Fruit fly (Drosophila melanogaster): Measurements from ENCODE around the gene CG4045.

Gene CG4045

dm6 chrX:2083109-2083508 is 7.4 kb upstream of the CG4045 start:
- peak; percentile 95 for TF ChIP-seq fd96Ca (GFP tag; IDR thresholded peaks at IDR 0.05)
- peak; percentile 89 for TF ChIP-seq CG17806 (tag; optimal IDR thresholded peaks at IDR 0.05)
- TF ChIP-seq Ets98B (GFP tag; IDR thresholded peaks at IDR 0.05) = peak; percentile 93
- TF ChIP-seq CG14655 (GFP tag; optimal IDR thresholded peaks at IDR 0.05) = no peak
- peak; percentile 85 for TF ChIP-seq Pif1A (GFP tag; optimal IDR thresholded peaks at IDR 0.05)
- TF ChIP-seq CG8301 (tag; optimal IDR thresholded peaks at IDR 0.05) = peak; percentile 87
- TF ChIP-seq CG34367 (tag; optimal IDR thresholded peaks at IDR 0.05) = peak; percentile 91
- TF ChIP-seq Snoo (tag; optimal IDR thresholded peaks at IDR 0.05) = peak; percentile 78
- peak; percentile 86 for TF ChIP-seq CG10348 (GFP tag; IDR thresholded peaks at IDR 0.05)
- peak; percentile 82 for TF ChIP-seq rn (GFP tag; IDR thresholded peaks at IDR 0.05)
- peak; percentile 84 for TF ChIP-seq CG12605 (GFP tag; IDR thresholded peaks at IDR 0.05)
- TF ChIP-seq CG15710 (tag; optimal IDR thresholded peaks at IDR 0.05) = peak; percentile 88
- peak; percentile 89 for TF ChIP-seq CG8159 (tag; optimal IDR thresholded peaks at IDR 0.05)
- TF ChIP-seq gl (tag; optimal IDR thresholded peaks at IDR 0.05) = peak; percentile 76
- peak; percentile 95 for TF ChIP-seq CG4496 (GFP tag; IDR thresholded peaks at IDR 0.05)
- TF ChIP-seq CG9948 (tag; optimal IDR thresholded peaks at IDR 0.05) = peak; percentile 86
- peak; percentile 82 for TF ChIP-seq Pif1B (GFP tag; optimal IDR thresholded peaks at IDR 0.05)
- TF ChIP-seq EcR (GFP tag; optimal IDR thresholded peaks at IDR 0.05) = no peak
- TF ChIP-seq CG13204 (GFP tag; optimal IDR thresholded peaks at IDR 0.05) = peak; percentile 7
- TF ChIP-seq CG32121 (GFP tag; IDR thresholded peaks at IDR 0.05) = peak; percentile 92
- no peak for TF ChIP-seq D1 (tag; optimal IDR thresholded peaks at IDR 0.05)

dm6 chrX:2081848-2082365 is 6.2 kb upstream of the CG4045 start:
- no peak for TF ChIP-seq rn (GFP tag; IDR thresholded peaks at IDR 0.05)
- TF ChIP-seq CG32121 (GFP tag; IDR thresholded peaks at IDR 0.05) = no peak
- TF ChIP-seq CG15710 (tag; optimal IDR thresholded peaks at IDR 0.05) = no peak
- TF ChIP-seq CG17806 (tag; optimal IDR thresholded peaks at IDR 0.05) = no peak
- no peak for TF ChIP-seq Ets98B (GFP tag; IDR thresholded peaks at IDR 0.05)
- no peak for TF ChIP-seq CG13204 (GFP tag; optimal IDR thresholded peaks at IDR 0.05)
- TF ChIP-seq CG14655 (GFP tag; optimal IDR thresholded peaks at IDR 0.05) = no peak
- TF ChIP-seq Pif1B (GFP tag; optimal IDR thresholded peaks at IDR 0.05) = no peak
- TF ChIP-seq Pif1A (GFP tag; optimal IDR thresholded peaks at IDR 0.05) = no peak
- TF ChIP-seq Snoo (tag; optimal IDR thresholded peaks at IDR 0.05) = no peak
- no peak for TF ChIP-seq CG4496 (GFP tag; IDR thresholded peaks at IDR 0.05)
- no peak for TF ChIP-seq D1 (tag; optimal IDR thresholded peaks at IDR 0.05)

dm6 chrX:2080367-2080927 is 4.7 kb upstream of the CG4045 start, which contains the start of the genes CG16903 and Unc-76:
TSS of gene CG16903 (minus strand) at chrX:2080405.
TSS of gene Unc-76 (plus strand) at chrX:2080610.
- TF ChIP-seq Pif1B (GFP tag; optimal IDR thresholded peaks at IDR 0.05) = no peak
- no peak for TF ChIP-seq D1 (tag; optimal IDR thresholded peaks at IDR 0.05)
- no peak for TF ChIP-seq rn (GFP tag; IDR thresholded peaks at IDR 0.05)
- TF ChIP-seq CG32121 (GFP tag; IDR thresholded peaks at IDR 0.05) = no peak
- no peak for TF ChIP-seq CG8301 (tag; optimal IDR thresholded peaks at IDR 0.05)
- peak; percentile 41 for TF ChIP-seq Snoo (tag; optimal IDR thresholded peaks at IDR 0.05)
- TF ChIP-seq CG15710 (tag; optimal IDR thresholded peaks at IDR 0.05) = peak; percentile 9
- peak; percentile 21 for TF ChIP-seq CG13204 (GFP tag; optimal IDR thresholded peaks at IDR 0.05)
- peak; percentile 31 for TF ChIP-seq EcR (GFP tag; optimal IDR thresholded peaks at IDR 0.05)
- TF ChIP-seq CG34367 (tag; optimal IDR thresholded peaks at IDR 0.05) = no peak
- TF ChIP-seq CG4496 (GFP tag; IDR thresholded peaks at IDR 0.05) = no peak

dm6 chrX:2076412-2077357 is 985 bp upstream of the CG4045 start, which contains the start of gene CG4025:
TSS of gene CG4025 (plus strand) at chrX:2076966.
- no peak for TF ChIP-seq Pif1A (GFP tag; optimal IDR thresholded peaks at IDR 0.05)
- no peak for TF ChIP-seq fd96Ca (GFP tag; IDR thresholded peaks at IDR 0.05)
- TF ChIP-seq CG8159 (tag; optimal IDR thresholded peaks at IDR 0.05) = no peak
- TF ChIP-seq rn (GFP tag; IDR thresholded peaks at IDR 0.05) = no peak
- no peak for TF ChIP-seq CG17806 (tag; optimal IDR thresholded peaks at IDR 0.05)
- TF ChIP-seq CG8301 (tag; optimal IDR thresholded peaks at IDR 0.05) = no peak

- no peak for TF ChIP-seq CG4496 (GFP tag; IDR thresholded peaks at IDR 0.05)
- no peak for TF ChIP-seq CG13204 (GFP tag; optimal IDR thresholded peaks at IDR 0.05)
- no peak for TF ChIP-seq Ets98B (GFP tag; IDR thresholded peaks at IDR 0.05)
- no peak for TF ChIP-seq CG12605 (GFP tag; IDR thresholded peaks at IDR 0.05)
- TF ChIP-seq CG15710 (tag; optimal IDR thresholded peaks at IDR 0.05) = no peak
- no peak for TF ChIP-seq EcR (GFP tag; optimal IDR thresholded peaks at IDR 0.05)
- TF ChIP-seq CG8301 (tag; optimal IDR thresholded peaks at IDR 0.05) = no peak
- no peak for TF ChIP-seq Pif1B (GFP tag; optimal IDR thresholded peaks at IDR 0.05)
Measured at dm6 chrX:2073325-2073724, 2.4 kb downstream of the CG4045 start, which contains the start of gene CG4199. TSS of gene CG4199 (minus strand) at chrX:2073483.

Data from whole organism, pupa.